Worm (Caenorhabditis elegans): ENCODE data around the gene T07F12.2.

DNA sequence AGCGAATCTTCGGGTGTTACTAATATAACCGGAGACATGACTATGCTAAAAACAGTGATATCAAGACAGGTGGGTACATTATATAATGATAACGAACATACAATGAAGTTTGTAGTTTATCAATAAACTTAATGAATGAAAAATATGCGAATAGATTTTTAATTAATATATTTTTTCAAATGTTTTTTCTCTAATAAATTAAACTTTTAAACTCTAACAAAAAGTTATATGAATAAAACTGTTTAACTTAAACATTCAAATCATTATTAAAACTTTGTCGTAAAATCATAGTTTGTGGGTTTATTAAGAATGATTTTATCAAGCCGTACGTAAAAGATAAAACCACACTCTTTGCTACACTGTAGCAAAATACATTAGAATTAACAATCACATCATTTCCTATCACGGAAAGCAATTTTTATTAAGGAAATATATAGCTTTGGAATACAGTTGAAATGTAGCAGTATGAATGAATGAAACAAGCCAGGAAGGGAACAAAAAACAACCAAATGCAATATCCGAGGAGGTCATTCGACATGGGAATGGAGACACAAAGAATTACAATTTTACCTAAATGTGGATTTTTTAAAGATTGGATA, 31.0 kb downstream of the T07F12.2 start, which contains the start of gene K05B2.4:
- no peak for TF ChIP-seq F13C5.2 (tag; optimal IDR thresholded peaks at IDR 0.05)
- TF ChIP-seq tbx-11 (GFP tag; IDR thresholded peaks at IDR 0.05), result no peak
- TF ChIP-seq ama-1 (optimal IDR thresholded peaks at IDR 0.05), result no peak
- TF ChIP-seq aly-1 (tag; optimal IDR thresholded peaks at IDR 0.05), result no peak
- no peak for TF ChIP-seq scrt-1 (GFP tag; IDR thresholded peaks at IDR 0.05)
- no peak for TF ChIP-seq hnd-1 (tag; optimal IDR thresholded peaks at IDR 0.05)
- TF ChIP-seq tbx-37 (GFP tag; conservative IDR thresholded peaks at IDR 0.05), result no peak
- no peak for TF ChIP-seq flt-1 (GFP tag; IDR thresholded peaks at IDR 0.05)

All from whole organism, early embryonic.